Worm (Caenorhabditis elegans) whole organism, L4 larva: ENCODE data around the gene Y48A6B.7.

Experiments
- D1046.2 ChIP-seq: fragments of 200-800 bp; sonication (Bioruptor generic); IDR thresholded peaks from 2 replicates; pipeline ENCODE4 v1.3.6; 2022; ENCODE audit warnings: missing genetic modification characterization, missing compliant biosample characterization
- F10B5.3 ChIP-seq: sonication (generic microtip); optimal IDR thresholded peaks from 2 replicates; lab custom pipeline; 2016; ENCODE audit warnings: mild to moderate bottlenecking, missing genetic modification characterization, missing compliant biosample characterization
- F49E8.2 ChIP-seq: sonication (generic microtip); optimal IDR thresholded peaks from 2 replicates; lab custom pipeline; 2016; ENCODE audit warnings: missing compliant biosample characterization, mild to moderate bottlenecking, missing genetic modification characterization, borderline replicate concordance
- R02D3.7 ChIP-seq: fragments of 150-350 bp; sonication (generic microtip); optimal IDR thresholded peaks from 3 replicates; lab custom pipeline; 2014; ENCODE audit warnings: missing biosample characterization, missing genetic modification characterization
- T20F7.1 ChIP-seq: fragments of 200-800 bp; sonication (Bioruptor generic); optimal IDR thresholded peaks from 2 replicates; lab custom pipeline; 2018; ENCODE audit warnings: mild to moderate bottlenecking, missing genetic modification characterization, missing compliant biosample characterization
- T26A8.4 ChIP-seq: fragments of 200-800 bp; sonication (Bioruptor generic); IDR thresholded peaks from 2 replicates; pipeline ENCODE4 v1.3.6; 2022; ENCODE audit warnings: missing genetic modification characterization, missing compliant biosample characterization
- Y105C5A.15 ChIP-seq: fragments of 200-800 bp; sonication (Bioruptor generic); IDR thresholded peaks from 2 replicates; pipeline ENCODE4 v1.3.6; 2022; ENCODE audit warnings: missing genetic modification characterization, missing compliant biosample characterization
- Y48G9A.11 ChIP-seq: fragments of 200-800 bp; sonication (Bioruptor generic); IDR thresholded peaks from 2 replicates; pipeline ENCODE4 v1.3.6; 2022; ENCODE audit warnings: missing genetic modification reagents, missing genetic modification characterization, missing compliant biosample characterization
- Y5F2A.4 ChIP-seq: fragments of 200-800 bp; sonication (Bioruptor generic); optimal IDR thresholded peaks from 2 replicates; lab custom pipeline; 2018; ENCODE audit warnings: mild to moderate bottlenecking, missing genetic modification characterization, missing compliant biosample characterization
- ZK546.5 ChIP-seq, 2 experiments: sonication (generic microtip); optimal IDR thresholded peaks; 2 replicates each; lab custom pipeline; 2017; ENCODE audit warnings: missing biosample characterization in 2 of 2, missing genetic modification characterization in 2 of 2
- ama-1 ChIP-seq: fragments of 150-350 bp; optimal IDR thresholded peaks from 2 replicates; lab custom pipeline; 2014; ENCODE audit warnings: inconsistent platforms, mixed read lengths
- arid-1 ChIP-seq: fragments of 200-800 bp; sonication (Bioruptor generic); conservative IDR thresholded peaks from 2 replicates; pipeline ENCODE4 v1.3.6; 2022; ENCODE audit warnings: missing genetic modification reagents, missing genetic modification characterization, missing compliant biosample characterization
- ceh-28 ChIP-seq: fragments of 150-350 bp; optimal IDR thresholded peaks from 2 replicates; lab custom pipeline; 2014; ENCODE audit warnings: missing biosample characterization, missing genetic modification reagents, missing genetic modification characterization
- ceh-44 ChIP-seq: fragments of 200-800 bp; sonication (Bioruptor generic); IDR thresholded peaks from 2 replicates; pipeline ENCODE4 v1.3.6; 2022; ENCODE audit warnings: missing genetic modification reagents, missing genetic modification characterization, missing compliant biosample characterization
- ceh-62 ChIP-seq: sonication (generic microtip); optimal IDR thresholded peaks from 2 replicates; lab custom pipeline; 2017; ENCODE audit warnings: missing biosample characterization, missing genetic modification characterization
- ceh-82 ChIP-seq: sonication (generic microtip); optimal IDR thresholded peaks from 2 replicates; lab custom pipeline; 2017; ENCODE audit warnings: missing biosample characterization, missing genetic modification characterization
- cey-2 ChIP-seq: sonication (generic microtip); optimal IDR thresholded peaks from 3 replicates; lab custom pipeline; 2017; ENCODE audit warnings: missing genetic modification characterization, mild to moderate bottlenecking, missing compliant biosample characterization, antibody characterized with exemption, borderline replicate concordance; ENCODE audit not compliant: insufficient read depth
- duxl-1 ChIP-seq: sonication (generic microtip); optimal IDR thresholded peaks from 2 replicates; lab custom pipeline; 2016; ENCODE audit warnings: mild to moderate bottlenecking, missing genetic modification characterization, moderate library complexity, missing compliant biosample characterization; ENCODE audit not compliant: poor library complexity
- dve-1 ChIP-seq: sonication (generic microtip); optimal IDR thresholded peaks from 2 replicates; lab custom pipeline; 2017; ENCODE audit warnings: antibody characterized with exemption, mild to moderate bottlenecking, missing genetic modification characterization, missing compliant biosample characterization; ENCODE audit not compliant: insufficient read depth
- fkh-10 ChIP-seq: fragments of 150-350 bp; optimal IDR thresholded peaks from 2 replicates; lab custom pipeline; 2014; ENCODE audit warnings: missing biosample characterization, missing genetic modification reagents, missing genetic modification characterization
- hlh-11 ChIP-seq: fragments of 200-800 bp; sonication (Bioruptor generic); optimal IDR thresholded peaks from 2 replicates; lab custom pipeline; 2018; ENCODE audit warnings: mild to moderate bottlenecking, missing genetic modification characterization, missing compliant biosample characterization
- hmg-1.1 ChIP-seq: fragments of 200-800 bp; sonication (Bioruptor generic); IDR thresholded peaks from 2 replicates; pipeline ENCODE4 v1.3.6; 2022; ENCODE audit warnings: missing genetic modification reagents, missing genetic modification characterization, missing compliant biosample characterization
- jun-1 ChIP-seq: fragments of 150-350 bp; optimal IDR thresholded peaks from 2 replicates; lab custom pipeline; 2014; ENCODE audit warnings: missing biosample characterization, missing genetic modification reagents, missing genetic modification characterization
- lim-7 ChIP-seq: fragments of 200-800 bp; sonication (Bioruptor generic); IDR thresholded peaks from 2 replicates; pipeline ENCODE4 v1.3.6; 2022; ENCODE audit warnings: missing genetic modification characterization, missing compliant biosample characterization
- lin-15B ChIP-seq: fragments of 150-350 bp; sonication (generic microtip); optimal IDR thresholded peaks from 3 replicates; lab custom pipeline; 2014; ENCODE audit warnings: missing biosample characterization, missing genetic modification characterization
- lir-3 ChIP-seq: sonication (generic microtip); optimal IDR thresholded peaks from 2 replicates; lab custom pipeline; 2016; ENCODE audit warnings: mild to moderate bottlenecking, missing genetic modification characterization, missing compliant biosample characterization
- lsy-2 ChIP-seq, 2 experiments: fragments of 150-350 bp in 1 of 2; sonication (generic microtip) in 1 of 2; optimal IDR thresholded peaks; 2 replicates each; lab custom pipeline; 2014 to 2017; ENCODE audit warnings: missing biosample characterization in 2 of 2, missing genetic modification characterization in 2 of 2
- madf-5 ChIP-seq, 2 experiments: fragments of 200-800 bp; sonication (Bioruptor generic); IDR thresholded peaks; 2 replicates each; pipeline ENCODE4 v1.3.6; 2022; ENCODE audit warnings: missing compliant biosample characterization in 2 of 2, missing genetic modification characterization in 2 of 2
- mdl-1 ChIP-seq, 2 experiments: fragments of 150-350 bp in 1 of 2; sonication (generic microtip) in 1 of 2; optimal IDR thresholded peaks; 2 replicates each; lab custom pipeline; 2014 to 2017; ENCODE audit warnings: missing biosample characterization in 2 of 2, missing genetic modification characterization in 2 of 2
- mes-2 ChIP-seq: sonication (generic microtip); optimal IDR thresholded peaks from 2 replicates; lab custom pipeline; 2016; ENCODE audit warnings: missing genotype, mild to moderate bottlenecking, missing genetic modification characterization, missing compliant biosample characterization; ENCODE audit not compliant: poor library complexity, severe bottlenecking
- nhr-10 ChIP-seq: fragments of 150-350 bp; optimal IDR thresholded peaks from 2 replicates; lab custom pipeline; 2014; ENCODE audit warnings: missing biosample characterization, missing genetic modification characterization
- nhr-102 ChIP-seq: sonication (generic microtip); optimal IDR thresholded peaks from 2 replicates; lab custom pipeline; 2016; ENCODE audit warnings: mild to moderate bottlenecking, missing genetic modification characterization, moderate library complexity, missing compliant biosample characterization
- nhr-111 ChIP-seq: fragments of 200-800 bp; sonication (Bioruptor generic); optimal IDR thresholded peaks from 2 replicates; lab custom pipeline; 2018; ENCODE audit warnings: mild to moderate bottlenecking, missing genetic modification characterization, missing compliant biosample characterization
- nhr-237 ChIP-seq: sonication (generic microtip); optimal IDR thresholded peaks from 2 replicates; lab custom pipeline; 2017; ENCODE audit warnings: missing biosample characterization, missing genetic modification characterization
- nhr-41 ChIP-seq: fragments of 200-800 bp; sonication (Bioruptor generic); IDR thresholded peaks from 2 replicates; pipeline ENCODE4 v1.3.6; 2022; ENCODE audit warnings: missing genetic modification reagents, missing genetic modification characterization, missing compliant biosample characterization
- nhr-42 ChIP-seq: fragments of 200-800 bp; sonication (Bioruptor generic); IDR thresholded peaks from 2 replicates; pipeline ENCODE4 v1.3.6; 2022; ENCODE audit warnings: missing genetic modification characterization, missing compliant biosample characterization
- nhr-76 ChIP-seq: fragments of 150-350 bp; optimal IDR thresholded peaks from 2 replicates; lab custom pipeline; 2014; ENCODE audit warnings: missing biosample characterization, missing genetic modification characterization
- php-3 ChIP-seq: fragments of 200-800 bp; sonication (Bioruptor generic); IDR thresholded peaks from 2 replicates; pipeline ENCODE4 v1.3.6; 2022; ENCODE audit warnings: missing genetic modification reagents, missing genetic modification characterization, missing compliant biosample characterization
- sdz-12 ChIP-seq: fragments of 200-800 bp; sonication (Bioruptor generic); optimal IDR thresholded peaks from 2 replicates; lab custom pipeline; 2018; ENCODE audit warnings: mild to moderate bottlenecking, missing genetic modification characterization, missing compliant biosample characterization
- set-16 ChIP-seq: fragments of 200-800 bp; sonication (Bioruptor generic); IDR thresholded peaks from 2 replicates; pipeline ENCODE4 v1.3.6; 2022; ENCODE audit warnings: missing genetic modification reagents, missing genetic modification characterization, missing compliant biosample characterization
- snpc-1.2 ChIP-seq: fragments of 200-800 bp; sonication (Bioruptor generic); IDR thresholded peaks from 2 replicates; pipeline ENCODE4 v1.3.6; 2022; ENCODE audit warnings: missing genetic modification reagents, missing genetic modification characterization, missing compliant biosample characterization
- spr-3 ChIP-seq: fragments of 200-800 bp; sonication (Bioruptor generic); optimal IDR thresholded peaks from 2 replicates; lab custom pipeline; 2018; ENCODE audit warnings: mild to moderate bottlenecking, missing genetic modification characterization, missing compliant biosample characterization
- unc-130 ChIP-seq: sonication (generic microtip); optimal IDR thresholded peaks from 2 replicates; lab custom pipeline; 2016; ENCODE audit warnings: missing genetic modification reagents, missing genetic modification characterization, missing compliant biosample characterization
- unc-62 ChIP-seq, 3 experiments: fragments of 150-350 bp in 1 of 3; sonication (generic microtip); optimal IDR thresholded peaks in 2 of 3; peaks in 1 of 3; 1 replicate in 1 of 3; 2 replicates in 2 of 3; lab custom pipeline; 2014 to 2017; ENCODE audit warnings: missing biosample characterization in 3 of 3, missing genetic modification characterization in 3 of 3, missing genetic modification reagents in 3 of 3, missing genotype in 1 of 3
- zag-1 ChIP-seq: fragments of 150-350 bp; optimal IDR thresholded peaks from 2 replicates; lab custom pipeline; 2014; ENCODE audit warnings: missing biosample characterization, missing genetic modification characterization
- zfp-2 ChIP-seq: sonication (generic microtip); optimal IDR thresholded peaks from 2 replicates; lab custom pipeline; 2016; ENCODE audit warnings: mild to moderate bottlenecking, missing genetic modification characterization, missing compliant biosample characterization
- zfp-3 ChIP-seq: fragments of 200-800 bp; sonication (Bioruptor generic); conservative IDR thresholded peaks from 2 replicates; pipeline ENCODE4 v1.3.6; 2022; ENCODE audit warnings: missing genetic modification reagents, missing genetic modification characterization, missing compliant biosample characterization
- zip-11 ChIP-seq: fragments of 200-800 bp; sonication (Bioruptor generic); IDR thresholded peaks from 2 replicates; pipeline ENCODE4 v1.3.6; 2022; ENCODE audit warnings: missing genetic modification characterization, missing compliant biosample characterization
- zip-2 ChIP-seq: fragments of 150-350 bp; optimal IDR thresholded peaks from 2 replicates; lab custom pipeline; 2014; ENCODE audit warnings: missing biosample characterization, missing genetic modification characterization
- ztf-11 ChIP-seq: fragments of 150-350 bp; optimal IDR thresholded peaks from 2 replicates; lab custom pipeline; 2014; ENCODE audit warnings: missing biosample characterization, missing genetic modification characterization
- ztf-7 ChIP-seq: fragments of 150-350 bp; optimal IDR thresholded peaks from 2 replicates; lab custom pipeline; 2014; ENCODE audit warnings: missing biosample characterization, missing genetic modification characterization

Y48A6B.7 gene

ce11 chrIII:11059775-11060174, 33.4 kb upstream of the Y48A6B.7 start (continued):
- TF ChIP-seq lsy-2 (tag; optimal IDR thresholded peaks at IDR 0.05; lab: Kevin White, UChicago) = peak in 1 of 2 experiments; percentile 33
- no peak for TF ChIP-seq lir-3 (tag; lab: Kevin White, UChicago)
- TF ChIP-seq ama-1 (lab: Kevin White, UChicago) = no peak
- peak; percentile 61 for TF ChIP-seq hlh-11 (tag; lab: Kevin White, UChicago)
- no peak for TF ChIP-seq arid-1 (GFP tag; lab: Robert Waterston, UW)
- TF ChIP-seq lim-7 (GFP tag; lab: Robert Waterston, UW) = no peak
- TF ChIP-seq ceh-82 = no peak
- TF ChIP-seq mes-2 (tag; lab: Kevin White, UChicago) = no peak
- no peak for TF ChIP-seq F10B5.3 (tag; lab: Kevin White, UChicago)
- TF ChIP-seq nhr-111 (GFP tag; lab: Kevin White, UChicago) = no peak
- TF ChIP-seq nhr-76 (tag; lab: Kevin White, UChicago) = no peak
- no peak for TF ChIP-seq sdz-12
- no peak for TF ChIP-seq T20F7.1 (GFP tag; lab: Kevin White, UChicago)
- TF ChIP-seq nhr-41 = no peak
- no peak for TF ChIP-seq F49E8.2 (tag; lab: Kevin White, UChicago)
- TF ChIP-seq lin-15B = no peak
- TF ChIP-seq ztf-7 = no peak
- no peak for TF ChIP-seq zfp-3 (GFP tag; lab: Robert Waterston, UW)
- no peak for TF ChIP-seq zip-2 (tag; lab: Kevin White, UChicago)
- no peak for TF ChIP-seq R02D3.7 (tag; lab: Kevin White, UChicago)
- TF ChIP-seq nhr-237 (tag; lab: Kevin White, UChicago) = no peak
- TF ChIP-seq Y105C5A.15 = no peak
- TF ChIP-seq T26A8.4 (GFP tag; lab: Robert Waterston, UW) = no peak
- TF ChIP-seq cey-2 (tag; lab: Kevin White, UChicago) = no peak
- no peak for TF ChIP-seq unc-130
- TF ChIP-seq ceh-62 (tag; lab: Kevin White, UChicago) = no peak
- no peak for TF ChIP-seq nhr-42 (GFP tag; lab: Robert Waterston, UW)
- TF ChIP-seq zip-11 (GFP tag; lab: Robert Waterston, UW) = no peak
- no peak for TF ChIP-seq hmg-1.1 (GFP tag; lab: Robert Waterston, UW)
- TF ChIP-seq dve-1 (tag; lab: Kevin White, UChicago) = peak; percentile 82
- no peak for TF ChIP-seq nhr-102 (tag; lab: Kevin White, UChicago)
- TF ChIP-seq fkh-10 (GFP tag; lab: Kevin White, UChicago) = no peak
- TF ChIP-seq zfp-2 (tag; lab: Kevin White, UChicago) = no peak
- TF ChIP-seq mdl-1 (tag; optimal IDR thresholded peaks at IDR 0.05; lab: Kevin White, UChicago) = peak in 1 of 2 experiments; percentile 24
- TF ChIP-seq nhr-10 (tag; lab: Kevin White, UChicago) = no peak
- no peak for TF ChIP-seq spr-3 (GFP tag; lab: Kevin White, UChicago)
- TF ChIP-seq php-3 (GFP tag; lab: Robert Waterston, UW) = peak; percentile 49; the same call in 1 of the 2 replicates
- no peak for TF ChIP-seq D1046.2 (GFP tag; lab: Robert Waterston, UW)
- TF ChIP-seq Y5F2A.4 (GFP tag; lab: Kevin White, UChicago) = no peak
- no peak for TF ChIP-seq ceh-44
- no peak for TF ChIP-seq jun-1 (tag; lab: Kevin White, UChicago)
- TF ChIP-seq ztf-11 = no peak
- no peak for TF ChIP-seq ZK546.5 (tag; optimal IDR thresholded peaks at IDR 0.05; lab: Kevin White, UChicago)
- TF ChIP-seq snpc-1.2 = no peak
- no peak for TF ChIP-seq unc-62 (GFP tag; optimal IDR thresholded peaks at IDR 0.05 in 1 of 2; lab: Kevin White, UChicago)
- no peak for TF ChIP-seq unc-62 (tag; optimal IDR thresholded peaks at IDR 0.05; lab: Kevin White, UChicago)
- no peak for TF ChIP-seq duxl-1 (tag; lab: Kevin White, UChicago)
- no peak for TF ChIP-seq madf-5 (GFP tag; IDR thresholded peaks at IDR 0.05; lab: Robert Waterston, UW)
- no peak for TF ChIP-seq zag-1 (tag; lab: Kevin White, UChicago)
- no peak for TF ChIP-seq set-16 (GFP tag; lab: Robert Waterston, UW)
- no peak for TF ChIP-seq ceh-28 (tag; lab: Kevin White, UChicago)
- no peak for TF ChIP-seq Y48G9A.11 (GFP tag; lab: Robert Waterston, UW)
